Fruit fly (Drosophila melanogaster): ENCODE data around the gene CG31370.
A peak's percentile ranks its signal among the peaks of the same experiment; 100 is the strongest.

The CG31370 gene

dm6 chr3R:25258628-25259240, 43.5 kb upstream of the CG31370 start, which contains the start of gene CG11857 (continued):
- peak; percentile 97 for TF ChIP-seq Taf1 (GFP tag; IDR thresholded peaks at IDR 0.05)
- TF ChIP-seq NK7.1 (GFP tag; optimal IDR thresholded peaks at IDR 0.05) = peak; percentile 93
- TF ChIP-seq Sry-β (GFP tag; optimal IDR thresholded peaks at IDR 0.05) = peak; percentile 78
- TF ChIP-seq gce (GFP tag; IDR thresholded peaks at IDR 0.05) = peak; percentile 96
- TF ChIP-seq jumu (GFP tag; optimal IDR thresholded peaks at IDR 0.05) = peak; percentile 97
- TF ChIP-seq ab (GFP tag; optimal IDR thresholded peaks at IDR 0.05) = peak; percentile 91
- peak; percentile 99 for TF ChIP-seq Aef1 (GFP tag; IDR thresholded peaks at IDR 0.05)
- TF ChIP-seq Xbp1 (GFP tag; optimal IDR thresholded peaks at IDR 0.05) = peak; percentile 100
- peak; percentile 95 for TF ChIP-seq CG1792 (GFP tag; optimal IDR thresholded peaks at IDR 0.05)
- peak; percentile 100 for TF ChIP-seq Scr (GFP tag; IDR thresholded peaks at IDR 0.05; ENCODE audit: partially characterized antibody)
- TF ChIP-seq caup (GFP tag; optimal IDR thresholded peaks at IDR 0.05; ENCODE audit: severe bottlenecking) = peak; percentile 97
- peak; percentile 99 for TF ChIP-seq Dbx (GFP tag; IDR thresholded peaks at IDR 0.05)
- TF ChIP-seq Dad (GFP tag; optimal IDR thresholded peaks at IDR 0.05) = peak; percentile 97
- peak; percentile 96 for TF ChIP-seq Gsc (GFP tag; IDR thresholded peaks at IDR 0.05)
- peak; percentile 98 for TF ChIP-seq CG15696 (tag; optimal IDR thresholded peaks at IDR 0.05)
- TF ChIP-seq sna (GFP tag; IDR thresholded peaks at IDR 0.05; ENCODE audit: partially characterized antibody) = peak; percentile 100
- TF ChIP-seq ATbp (GFP tag; optimal IDR thresholded peaks at IDR 0.05) = peak; percentile 92
- TF ChIP-seq CG6813 (GFP tag; optimal IDR thresholded peaks at IDR 0.05) = peak; percentile 87
- TF ChIP-seq exex (tag; optimal IDR thresholded peaks at IDR 0.05) = peak; percentile 89
- TF ChIP-seq GATAe (GFP tag; conservative IDR thresholded peaks at IDR 0.05) = peak; percentile 97
- TF ChIP-seq nerfin-1 (tag; optimal IDR thresholded peaks at IDR 0.05) = peak; percentile 95
- peak; percentile 99 for TF ChIP-seq CG2889 (GFP tag; IDR thresholded peaks at IDR 0.05)
- TF ChIP-seq slp2 (GFP tag; optimal IDR thresholded peaks at IDR 0.05) = peak; percentile 96
- TF ChIP-seq gcm (GFP tag; optimal IDR thresholded peaks at IDR 0.05) = peak; percentile 94
- peak; percentile 98 for TF ChIP-seq CG9609 (GFP tag; optimal IDR thresholded peaks at IDR 0.05)
- peak; percentile 99 for TF ChIP-seq pum (GFP tag; optimal IDR thresholded peaks at IDR 0.05)
- peak; percentile 99 for TF ChIP-seq H15 (GFP tag; IDR thresholded peaks at IDR 0.05)
- TF ChIP-seq ro (GFP tag; IDR thresholded peaks at IDR 0.05) = peak; percentile 98
- peak; percentile 93 for TF ChIP-seq CG15514 (GFP tag; optimal IDR thresholded peaks at IDR 0.05)
- peak; percentile 98 for TF ChIP-seq CG7928 (GFP tag; optimal IDR thresholded peaks at IDR 0.05)
- peak; percentile 97 for TF ChIP-seq CG8089 (GFP tag; optimal IDR thresholded peaks at IDR 0.05)
- TF ChIP-seq kay (GFP tag; optimal IDR thresholded peaks at IDR 0.05) = peak; percentile 98
- peak; percentile 98 for TF ChIP-seq Sox102F (GFP tag; optimal IDR thresholded peaks at IDR 0.05)
- peak; percentile 79 for TF ChIP-seq Deaf1 (tag; optimal IDR thresholded peaks at IDR 0.05)
- TF ChIP-seq Vsx1 (GFP tag; optimal IDR thresholded peaks at IDR 0.05) = peak; percentile 88
- peak; percentile 87 for TF ChIP-seq scrt (GFP tag; optimal IDR thresholded peaks at IDR 0.05)
- no peak for TF ChIP-seq D (optimal IDR thresholded peaks at IDR 0.05)
- peak; percentile 96 for TF ChIP-seq D (GFP tag; optimal IDR thresholded peaks at IDR 0.05)
- peak; percentile 97 for TF ChIP-seq so (GFP tag; IDR thresholded peaks at IDR 0.05)
- peak; percentile 97 to 98 for TF ChIP-seq chif (GFP tag; optimal IDR thresholded peaks at IDR 0.05)
- peak; percentile 100 for TF ChIP-seq CG34422 (GFP tag; IDR thresholded peaks at IDR 0.05)
- TF ChIP-seq HmgD (GFP tag; optimal IDR thresholded peaks at IDR 0.05) = peak; percentile 95
- TF ChIP-seq Atf3 (GFP tag; optimal IDR thresholded peaks at IDR 0.05) = peak; percentile 98
- TF ChIP-seq psq (GFP tag; optimal IDR thresholded peaks at IDR 0.05) = peak; percentile 93
- TF ChIP-seq Fer2 (tag; optimal IDR thresholded peaks at IDR 0.05) = peak; percentile 97
- TF ChIP-seq ERR (GFP tag; optimal IDR thresholded peaks at IDR 0.05) = peak; percentile 95
- TF ChIP-seq CG12391 (tag; optimal IDR thresholded peaks at IDR 0.05) = peak; percentile 99
- no peak for TF ChIP-seq CG5180 (GFP tag; optimal IDR thresholded peaks at IDR 0.05)
- TF ChIP-seq Mes4 (GFP tag; optimal IDR thresholded peaks at IDR 0.05) = peak; percentile 94
- peak; percentile 88 for TF ChIP-seq CG6654 (GFP tag; optimal IDR thresholded peaks at IDR 0.05)

All from whole organism, embryonic.